Fruit fly (Drosophila melanogaster) whole organism: ENCODE data around the gene pck.

ENCODE experiments used
- CG8478 ChIP-seq: fragments of >200 bp; optimal IDR thresholded peaks from 2 replicates; lab custom pipeline; 2018; ENCODE audit warnings: inconsistent platforms
- Dll ChIP-seq: fragments of >200 bp; optimal IDR thresholded peaks from 2 replicates; lab custom pipeline; 2017
- pan ChIP-seq: fragments of >200 bp; optimal IDR thresholded peaks from 2 replicates; lab custom pipeline; 2017

dm6 chrX:1470562-1470961 is at the start of gene pck:
- TF ChIP-seq pan (lab: Kevin White, UChicago) (no peak), CG8478 (lab: Kevin White, UChicago) (no peak), Dll (lab: Kevin White, UChicago) (no peak)
